Worm (Caenorhabditis elegans) whole organism, L1 larva: ENCODE measurements around the gene F08F1.3.

Experiments used
- C16A3.4 ChIP-seq: fragments of 150-350 bp; optimal IDR thresholded peaks from 2 replicates; lab custom pipeline; 2014; ENCODE audit warnings: missing biosample characterization, missing genetic modification characterization
- efl-3 ChIP-seq: fragments of 200-800 bp; sonication (Bioruptor generic); optimal IDR thresholded peaks from 2 replicates; lab custom pipeline; 2018; ENCODE audit warnings: mild to moderate bottlenecking, missing genetic modification characterization, missing compliant biosample characterization
- elt-3 ChIP-seq, 6 experiments: fragments of 150-350 bp in 1 of 6; sonication (generic microtip); optimal IDR thresholded peaks; 2 replicates each; lab custom pipeline; 2017 to 2018; ENCODE audit warnings: missing biosample characterization in 6 of 6, missing genetic modification characterization in 6 of 6, inconsistent platforms in 1 of 6
- mep-1 ChIP-seq: fragments of 150-350 bp; optimal IDR thresholded peaks from 2 replicates; lab custom pipeline; 2014; ENCODE audit warnings: missing biosample characterization, missing genetic modification characterization
- nhr-11 ChIP-seq: fragments of 150-350 bp; optimal IDR thresholded peaks from 2 replicates; lab custom pipeline; 2014; ENCODE audit warnings: missing biosample characterization, missing genetic modification characterization
- nhr-19 ChIP-seq: fragments of 200-800 bp; sonication (Bioruptor generic); conservative IDR thresholded peaks from 2 replicates; pipeline ENCODE4 v1.3.6; 2022; ENCODE audit warnings: missing genetic modification characterization, missing compliant biosample characterization
- nhr-76 ChIP-seq: sonication (generic microtip); optimal IDR thresholded peaks from 2 replicates; lab custom pipeline; 2017; ENCODE audit warnings: missing biosample characterization, missing genetic modification characterization
- nhr-77 ChIP-seq: fragments of 150-350 bp; optimal IDR thresholded peaks from 2 replicates; lab custom pipeline; 2014; ENCODE audit warnings: missing biosample characterization, missing genetic modification characterization
- pqm-1 ChIP-seq: sonication (generic microtip); optimal IDR thresholded peaks from 3 replicates; lab custom pipeline; 2017; ENCODE audit warnings: missing biosample characterization, missing genetic modification characterization
- rnt-1 ChIP-seq: sonication (generic microtip); optimal IDR thresholded peaks from 2 replicates; lab custom pipeline; 2016; ENCODE audit warnings: mild to moderate bottlenecking, missing genetic modification characterization, moderate library complexity, missing compliant biosample characterization
- skn-1 ChIP-seq: fragments of 150-350 bp; optimal IDR thresholded peaks from 2 replicates; lab custom pipeline; 2014; ENCODE audit warnings: missing biosample characterization, missing genetic modification characterization
- snpc-4 ChIP-seq: fragments of 150-350 bp; optimal IDR thresholded peaks from 2 replicates; lab custom pipeline; 2014; ENCODE audit warnings: missing biosample characterization, missing genetic modification characterization
- sptf-1 ChIP-seq: fragments of 150-350 bp; optimal IDR thresholded peaks from 2 replicates; lab custom pipeline; 2014; ENCODE audit warnings: missing biosample characterization, missing genetic modification characterization
- sup-37 ChIP-seq: fragments of 200-800 bp; sonication (Bioruptor generic); optimal IDR thresholded peaks from 2 replicates; lab custom pipeline; 2018; ENCODE audit warnings: mild to moderate bottlenecking, missing genetic modification characterization, missing compliant biosample characterization

DNA sequence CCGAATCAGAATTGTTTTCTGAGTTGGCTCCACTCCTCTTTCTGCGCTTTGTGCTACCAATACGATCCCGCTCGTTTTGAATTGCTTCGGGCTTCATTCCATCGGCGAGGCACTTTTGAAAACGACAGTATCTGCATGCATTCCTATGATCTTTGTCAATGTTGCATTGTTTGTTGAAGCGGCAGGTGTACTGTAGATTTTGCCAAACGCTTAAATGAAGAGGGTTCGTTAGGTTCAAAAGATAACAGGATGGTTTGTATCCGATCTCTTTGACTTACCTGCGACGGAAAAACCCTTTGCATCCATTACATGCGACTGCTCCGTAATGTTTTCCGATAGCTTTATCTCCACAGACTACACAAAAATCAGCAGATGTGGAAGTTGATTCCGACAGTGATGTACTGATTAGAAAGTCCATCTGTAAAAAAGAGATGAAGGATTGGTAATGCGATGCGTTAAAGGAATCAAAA is 47.2 kb downstream of the F08F1.3 start, which contains the start of gene nhr-14:
- TF ChIP-seq nhr-76 (no peak), snpc-4 (tag; lab: Kevin White, UChicago) (no peak), rnt-1 (no peak), elt-3 (tag; optimal IDR thresholded peaks at IDR 0.05; lab: Kevin White, UChicago) (no peak), C16A3.4 (tag; lab: Kevin White, UChicago) (no peak), efl-3 (no peak), mep-1 (tag; lab: Kevin White, UChicago) (no peak), nhr-77 (tag; lab: Kevin White, UChicago) (no peak), skn-1 (tag; lab: Kevin White, UChicago) (no peak), pqm-1 (tag; lab: Kevin White, UChicago) (no peak), nhr-19 (GFP tag; lab: Robert Waterston, UW) (no peak), nhr-11 (no peak), sup-37 (GFP tag; lab: Kevin White, UChicago) (no peak), sptf-1 (tag; lab: Kevin White, UChicago) (no peak)
